Worm (Caenorhabditis elegans) whole organism, L2 larva: ENCODE results near the gene vps-52.

Experiments used
- ceh-16 ChIP-seq: fragments of 150-350 bp; optimal IDR thresholded peaks from 2 replicates; lab custom pipeline; 2014; ENCODE audit warnings: missing biosample characterization, missing genetic modification characterization
- ceh-82 ChIP-seq: fragments of 150-350 bp; optimal IDR thresholded peaks from 2 replicates; lab custom pipeline; 2014; ENCODE audit warnings: missing biosample characterization, missing genetic modification characterization
- elt-1 ChIP-seq: fragments of 150-350 bp; optimal IDR thresholded peaks from 2 replicates; lab custom pipeline; 2014; ENCODE audit warnings: missing biosample characterization, missing genetic modification characterization
- nhr-77 ChIP-seq: fragments of 150-350 bp; optimal IDR thresholded peaks from 2 replicates; lab custom pipeline; 2014; ENCODE audit warnings: missing biosample characterization, missing genetic modification characterization
- zag-1 ChIP-seq: fragments of 150-350 bp; optimal IDR thresholded peaks from 2 replicates; lab custom pipeline; 2014; ENCODE audit warnings: missing biosample characterization, missing genetic modification characterization

DNA sequence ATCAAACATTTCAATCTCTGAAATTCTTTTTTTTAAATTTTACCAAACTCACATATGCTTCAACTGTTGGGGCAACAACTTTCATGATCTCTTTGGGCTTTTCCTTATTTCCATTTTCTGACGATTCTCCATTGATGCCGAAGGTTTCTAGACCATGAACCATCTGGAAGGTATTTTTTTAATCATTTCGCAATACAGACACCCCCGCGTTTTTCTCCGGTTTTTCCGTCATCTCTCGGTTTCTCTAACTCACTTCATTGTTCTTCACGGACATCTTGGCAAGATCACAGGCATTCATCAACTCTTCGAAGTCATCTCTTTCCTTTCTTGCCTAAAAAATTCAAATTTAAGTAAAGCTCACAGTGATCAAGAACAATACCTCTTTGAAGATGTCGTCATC lies 8.0 kb downstream of the vps-52 start:
- TF ChIP-seq zag-1, result no peak
- TF ChIP-seq ceh-82, result no peak
- no peak for TF ChIP-seq ceh-16 (tag; lab: Kevin White, UChicago)
- TF ChIP-seq nhr-77 (tag; lab: Kevin White, UChicago), result no peak
- TF ChIP-seq elt-1 (tag; lab: Kevin White, UChicago), result no peak
